Worm (Caenorhabditis elegans) whole organism, late embryonic: ENCODE measurements around the gene gtl-1.

ENCODE experiments used
- K02D7.2 ChIP-seq: sonication (generic microtip); optimal IDR thresholded peaks from 2 replicates; lab custom pipeline; 2017; ENCODE audit warnings: mild to moderate bottlenecking, missing genetic modification characterization, missing compliant biosample characterization
- ahr-1 ChIP-seq: sonication (generic microtip); optimal IDR thresholded peaks from 2 replicates; lab custom pipeline; 2016; ENCODE audit warnings: missing genetic modification characterization, missing compliant biosample characterization
- ama-1 ChIP-seq: fragments of 150-350 bp; optimal IDR thresholded peaks from 2 replicates; lab custom pipeline; 2014
- ceh-14 ChIP-seq: sonication (generic microtip); optimal IDR thresholded peaks from 2 replicates; lab custom pipeline; 2016; ENCODE audit warnings: missing genotype, missing genetic modification characterization, missing compliant biosample characterization
- ceh-18 ChIP-seq: sonication (generic microtip); optimal IDR thresholded peaks from 2 replicates; lab custom pipeline; 2016; ENCODE audit warnings: missing genetic modification characterization, missing compliant biosample characterization
- ceh-2 ChIP-seq: sonication (generic microtip); optimal IDR thresholded peaks from 2 replicates; lab custom pipeline; 2016; ENCODE audit warnings: missing genotype, missing genetic modification characterization, missing compliant biosample characterization
- ceh-22 ChIP-seq: sonication (generic microtip); optimal IDR thresholded peaks from 2 replicates; lab custom pipeline; 2017; ENCODE audit warnings: missing biosample characterization, missing genetic modification characterization
- ceh-24 ChIP-seq: sonication (generic microtip); optimal IDR thresholded peaks from 2 replicates; lab custom pipeline; 2016; ENCODE audit warnings: mild to moderate bottlenecking, missing genetic modification characterization, missing compliant biosample characterization
- ceh-6 ChIP-seq: fragments of 200-800 bp; sonication (Bioruptor generic); optimal IDR thresholded peaks from 2 replicates; lab custom pipeline; 2018; ENCODE audit warnings: mild to moderate bottlenecking, missing genetic modification characterization, missing compliant biosample characterization
- che-1 ChIP-seq: sonication (generic microtip); optimal IDR thresholded peaks from 2 replicates; lab custom pipeline; 2016; ENCODE audit warnings: mild to moderate bottlenecking, missing genetic modification characterization, missing compliant biosample characterization
- dmd-4 ChIP-seq: sonication (generic microtip); optimal IDR thresholded peaks from 2 replicates; lab custom pipeline; 2016; ENCODE audit warnings: borderline replicate concordance, missing genetic modification characterization, missing compliant biosample characterization
- elt-2 ChIP-seq: sonication (generic microtip); optimal IDR thresholded peaks from 2 replicates; lab custom pipeline; 2016; ENCODE audit warnings: missing genetic modification reagents, missing genetic modification characterization, missing compliant biosample characterization
- ets-4 ChIP-seq: sonication (generic microtip); optimal IDR thresholded peaks from 2 replicates; lab custom pipeline; 2016; ENCODE audit warnings: missing genetic modification characterization, missing compliant biosample characterization
- eyg-1 ChIP-seq: sonication (generic microtip); optimal IDR thresholded peaks from 2 replicates; lab custom pipeline; 2016; ENCODE audit warnings: missing genotype, missing genetic modification characterization, missing compliant biosample characterization
- fkh-10 ChIP-seq: fragments of 150-350 bp; optimal IDR thresholded peaks from 2 replicates; lab custom pipeline; 2014; ENCODE audit warnings: missing biosample characterization, missing genetic modification reagents, missing genetic modification characterization
- gmeb-2 ChIP-seq: sonication (generic microtip); optimal IDR thresholded peaks from 2 replicates; lab custom pipeline; 2016; ENCODE audit warnings: missing genetic modification characterization, inconsistent platforms, missing compliant biosample characterization
- hlh-13 ChIP-seq: fragments of 200-800 bp; sonication (Bioruptor generic); optimal IDR thresholded peaks from 2 replicates; lab custom pipeline; 2018; ENCODE audit warnings: mild to moderate bottlenecking, missing genetic modification characterization, missing compliant biosample characterization
- hlh-15 ChIP-seq: sonication (generic microtip); optimal IDR thresholded peaks from 2 replicates; lab custom pipeline; 2016; ENCODE audit warnings: missing genetic modification characterization, missing compliant biosample characterization
- lin-11 ChIP-seq: fragments of 200-800 bp; sonication (Bioruptor generic); optimal IDR thresholded peaks from 2 replicates; lab custom pipeline; 2018; ENCODE audit warnings: mild to moderate bottlenecking, missing genetic modification characterization, missing compliant biosample characterization
- madf-2 ChIP-seq: sonication (generic microtip); optimal IDR thresholded peaks from 2 replicates; lab custom pipeline; 2017; ENCODE audit warnings: missing genetic modification characterization, missing compliant biosample characterization
- mec-3 ChIP-seq: sonication (generic microtip); optimal IDR thresholded peaks from 2 replicates; lab custom pipeline; 2016; ENCODE audit warnings: borderline replicate concordance, missing genetic modification characterization, missing compliant biosample characterization
- nhr-11 ChIP-seq: fragments of 150-350 bp; optimal IDR thresholded peaks from 2 replicates; lab custom pipeline; 2014; ENCODE audit warnings: missing biosample characterization, missing genetic modification characterization
- nhr-232 ChIP-seq: sonication (generic microtip); optimal IDR thresholded peaks from 2 replicates; lab custom pipeline; 2016; ENCODE audit warnings: missing genetic modification characterization, missing compliant biosample characterization
- pag-3 ChIP-seq: sonication (generic microtip); optimal IDR thresholded peaks from 2 replicates; lab custom pipeline; 2016; ENCODE audit warnings: missing compliant biosample characterization, missing genetic modification characterization, borderline replicate concordance
- pat-9 ChIP-seq: fragments of 200-800 bp; sonication (Bioruptor generic); optimal IDR thresholded peaks from 2 replicates; lab custom pipeline; 2018; ENCODE audit warnings: mild to moderate bottlenecking, missing genetic modification characterization, moderate library complexity, missing compliant biosample characterization
- pha-2 ChIP-seq: sonication (generic microtip); optimal IDR thresholded peaks from 2 replicates; lab custom pipeline; 2017; ENCODE audit warnings: mild to moderate bottlenecking, missing genetic modification characterization, missing compliant biosample characterization
- pha-4 ChIP-seq: fragments of 150-350 bp; optimal IDR thresholded peaks from 2 replicates; lab custom pipeline; 2018; ENCODE audit warnings: missing biosample characterization, missing genetic modification reagents, missing genetic modification characterization
- pros-1 ChIP-seq: fragments of 150-350 bp; optimal IDR thresholded peaks from 2 replicates; lab custom pipeline; 2014; ENCODE audit warnings: missing biosample characterization, missing genetic modification reagents, missing genetic modification characterization
- sox-2 ChIP-seq: fragments of 200-800 bp; sonication (Bioruptor generic); IDR thresholded peaks from 2 replicates; pipeline ENCODE4 v1.3.6; 2022; ENCODE audit warnings: missing genetic modification reagents, missing genetic modification characterization, missing compliant biosample characterization
- sox-4 ChIP-seq: sonication (generic microtip); optimal IDR thresholded peaks from 2 replicates; lab custom pipeline; 2017; ENCODE audit warnings: mild to moderate bottlenecking, missing genetic modification characterization, inconsistent platforms, missing compliant biosample characterization
- unc-3 ChIP-seq, 2 experiments: fragments of 200-800 bp in 1 of 2; sonication (Bioruptor generic) in 1 of 2; sonication (generic microtip) in 1 of 2; conservative IDR thresholded peaks in 1 of 2; optimal IDR thresholded peaks in 1 of 2; 2 replicates each; pipeline versions ENCODE4 v1.3.6 to Lab custom; 2016 to 2022; ENCODE audit warnings: missing compliant biosample characterization in 2 of 2, missing genetic modification characterization in 2 of 2, missing genetic modification reagents in 1 of 2
- unc-42 ChIP-seq: sonication (generic microtip); optimal IDR thresholded peaks from 2 replicates; lab custom pipeline; 2016; ENCODE audit warnings: missing genotype, missing genetic modification characterization, missing compliant biosample characterization
- unc-55 ChIP-seq: sonication (generic microtip); optimal IDR thresholded peaks from 2 replicates; lab custom pipeline; 2017; ENCODE audit warnings: missing biosample characterization, missing genetic modification reagents, missing genetic modification characterization
- unc-86 ChIP-seq: sonication (generic microtip); optimal IDR thresholded peaks from 2 replicates; lab custom pipeline; 2016; ENCODE audit warnings: missing genetic modification characterization, missing compliant biosample characterization
- zip-5 ChIP-seq: sonication (generic microtip); optimal IDR thresholded peaks from 2 replicates; lab custom pipeline; 2016; ENCODE audit warnings: missing genetic modification characterization, missing compliant biosample characterization

The gtl-1 gene

DNA sequence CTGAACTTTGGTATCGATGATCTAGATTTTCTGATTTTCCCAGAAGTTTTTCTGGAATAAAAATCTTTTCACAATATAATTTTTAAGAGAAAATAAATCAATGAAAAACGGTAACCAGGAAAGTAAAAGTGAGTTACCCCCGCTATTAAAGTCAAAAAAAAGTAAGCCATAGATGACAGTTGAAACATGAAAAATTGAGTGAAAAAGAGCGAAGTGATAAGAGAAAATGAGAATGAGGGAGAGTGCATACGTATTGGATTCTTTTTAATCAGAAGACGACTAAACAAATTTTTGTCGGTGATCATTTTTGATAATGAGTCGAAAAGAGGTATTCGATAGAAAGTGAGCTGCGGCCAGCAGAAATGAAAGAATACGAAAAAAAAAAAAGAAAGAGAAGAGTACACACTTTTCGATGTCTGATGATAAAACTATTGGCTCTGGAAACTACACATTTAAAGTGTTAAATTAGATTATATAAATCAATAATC, at the start of gene gtl-1:
TSS of gene gtl-1 (minus strand) at position 51 of the 488 bp plus-strand sequence.
- TF ChIP-seq hlh-13 (GFP tag; lab: Kevin White, UChicago) (no peak), ceh-24 (tag; lab: Kevin White, UChicago) (no peak), madf-2 (tag; lab: Kevin White, UChicago) (no peak), hlh-15 (no peak), pros-1 (tag; lab: Kevin White, UChicago) (no peak), pag-3 (tag; lab: Kevin White, UChicago) (no peak), zip-5 (tag; lab: Kevin White, UChicago) (no peak), ceh-2 (no peak), unc-3 (GFP tag; conservative IDR thresholded peaks at IDR 0.05; lab: Robert Waterston, UW) (no peak), unc-3 (tag; optimal IDR thresholded peaks at IDR 0.05; lab: Kevin White, UChicago) (no peak), nhr-11 (no peak), ceh-6 (GFP tag; lab: Kevin White, UChicago) (no peak), fkh-10 (GFP tag; lab: Kevin White, UChicago) (no peak), pha-2 (tag; lab: Kevin White, UChicago) (no peak), che-1 (tag; lab: Kevin White, UChicago) (no peak), sox-4 (tag; lab: Kevin White, UChicago) (no peak), elt-2 (tag; lab: Kevin White, UChicago) (no peak), mec-3 (tag; lab: Kevin White, UChicago) (no peak)

- no peak for TF ChIP-seq nhr-11
- no peak for TF ChIP-seq K02D7.2
- no peak for TF ChIP-seq nhr-232
- no peak for TF ChIP-seq sox-2 (GFP tag; lab: Robert Waterston, UW)
- TF ChIP-seq eyg-1 (tag; lab: Kevin White, UChicago) = no peak
- TF ChIP-seq hlh-15 = no peak
- no peak for TF ChIP-seq ama-1 (lab: Kevin White, UChicago)
- no peak for TF ChIP-seq fkh-10 (GFP tag; lab: Kevin White, UChicago)
- no peak for TF ChIP-seq hlh-13 (GFP tag; lab: Kevin White, UChicago)
- TF ChIP-seq pha-2 (tag; lab: Kevin White, UChicago) = no peak
- no peak for TF ChIP-seq ahr-1 (tag; lab: Kevin White, UChicago)
- no peak for TF ChIP-seq lin-11
- TF ChIP-seq pros-1 (tag; lab: Kevin White, UChicago) = no peak
- TF ChIP-seq gmeb-2 (tag; lab: Kevin White, UChicago) = no peak
Measured at ce11 chrIV:11307770-11308169, 48.4 kb upstream of the gtl-1 start.

DNA sequence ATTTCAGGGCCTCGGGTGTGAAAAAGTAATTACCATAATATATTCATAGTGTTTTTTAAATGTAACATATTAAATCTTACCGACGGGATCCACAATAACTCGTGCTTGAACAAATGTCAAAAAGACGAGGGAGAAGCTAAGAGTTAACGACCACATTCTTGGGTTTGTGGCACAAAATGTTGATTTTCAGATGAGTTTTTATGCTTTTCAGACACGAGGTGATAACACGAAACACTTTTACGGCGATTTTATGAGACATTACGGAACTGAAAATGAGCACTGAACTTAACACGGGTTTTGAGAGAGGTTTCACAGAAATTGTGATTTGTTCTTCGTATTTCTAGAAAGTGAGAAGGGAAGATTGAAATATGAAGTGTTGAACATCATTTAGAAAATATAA, 47.2 kb upstream of the gtl-1 start, which contains the start of gene B0035.13:
TSS of gene B0035.13 (minus strand) at position 173 of the 400 bp plus-strand sequence.
- no peak for TF ChIP-seq che-1 (tag; lab: Kevin White, UChicago)

- no peak for TF ChIP-seq eyg-1 (tag; lab: Kevin White, UChicago)
- no peak for TF ChIP-seq unc-55 (GFP tag; lab: Kevin White, UChicago)
- TF ChIP-seq ets-4 = no peak
- no peak for TF ChIP-seq unc-42
- TF ChIP-seq ama-1 (lab: Kevin White, UChicago) = no peak
- no peak for TF ChIP-seq ahr-1 (tag; lab: Kevin White, UChicago)
- TF ChIP-seq ceh-22 (tag; lab: Kevin White, UChicago) = no peak
- no peak for TF ChIP-seq zip-5 (tag; lab: Kevin White, UChicago)
- TF ChIP-seq pat-9 (tag; lab: Kevin White, UChicago) = no peak
- TF ChIP-seq unc-86 (tag; lab: Kevin White, UChicago) = no peak
- no peak for TF ChIP-seq nhr-11
- TF ChIP-seq ceh-18 = no peak
- TF ChIP-seq pha-4 (tag; lab: Kevin White, UChicago) = no peak
- no peak for TF ChIP-seq pros-1 (tag; lab: Kevin White, UChicago)
- no peak for TF ChIP-seq hlh-15
- no peak for TF ChIP-seq dmd-4 (tag; lab: Kevin White, UChicago)
- TF ChIP-seq ceh-14 (tag; lab: Kevin White, UChicago) = no peak
- no peak for TF ChIP-seq hlh-13 (GFP tag; lab: Kevin White, UChicago)
Measured at ce11 chrIV:11304970-11305369, 45.6 kb upstream of the gtl-1 start.
